Worm (Caenorhabditis elegans) whole organism, mixed stage, embryonic: Measurements from ENCODE around the gene srh-92.

Experiments used
- ceh-43 ChIP-seq: fragments of 200-800 bp; sonication (Bioruptor generic); optimal IDR thresholded peaks from 2 replicates; lab custom pipeline; 2018; ENCODE audit warnings: mild to moderate bottlenecking, missing genetic modification characterization, moderate library complexity, missing compliant biosample characterization
- elt-3 ChIP-seq: fragments of 150-350 bp; optimal IDR thresholded peaks from 2 replicates; lab custom pipeline; 2014; ENCODE audit warnings: missing biosample characterization, missing genetic modification characterization
- ham-2 ChIP-seq: fragments of 200-800 bp; sonication (Bioruptor generic); optimal IDR thresholded peaks from 2 replicates; lab custom pipeline; 2018; ENCODE audit warnings: mild to moderate bottlenecking, missing genetic modification characterization, missing compliant biosample characterization
- hlh-1 ChIP-seq: fragments of 150-350 bp; optimal IDR thresholded peaks from 2 replicates; lab custom pipeline; 2014; ENCODE audit warnings: missing biosample characterization, missing genetic modification reagents, missing genetic modification characterization
- lsy-2 ChIP-seq: fragments of 150-350 bp; optimal IDR thresholded peaks from 2 replicates; lab custom pipeline; 2014; ENCODE audit warnings: missing biosample characterization, missing genetic modification characterization
- mep-1 ChIP-seq: fragments of 150-350 bp; optimal IDR thresholded peaks from 2 replicates; lab custom pipeline; 2017; ENCODE audit warnings: missing biosample characterization, missing genetic modification reagents, missing genetic modification characterization, inconsistent platforms
- nhr-12 ChIP-seq: fragments of 150-350 bp; optimal IDR thresholded peaks from 2 replicates; lab custom pipeline; 2014; ENCODE audit warnings: missing biosample characterization, missing genetic modification characterization
- nhr-237 ChIP-seq: fragments of 150-350 bp; optimal IDR thresholded peaks from 2 replicates; lab custom pipeline; 2014; ENCODE audit warnings: missing biosample characterization, missing genetic modification characterization
- snpc-4 ChIP-seq: fragments of 150-350 bp; optimal IDR thresholded peaks from 2 replicates; lab custom pipeline; 2014; ENCODE audit warnings: missing biosample characterization, missing genetic modification characterization
- unc-62 ChIP-seq: fragments of 150-350 bp; optimal IDR thresholded peaks from 2 replicates; lab custom pipeline; 2014; ENCODE audit warnings: missing biosample characterization, missing genetic modification reagents, missing genetic modification characterization
- zip-8 ChIP-seq: fragments of 150-350 bp; optimal IDR thresholded peaks from 2 replicates; lab custom pipeline; 2014; ENCODE audit warnings: missing biosample characterization, missing genetic modification characterization
- ztf-11 ChIP-seq: fragments of 150-350 bp; optimal IDR thresholded peaks from 2 replicates; lab custom pipeline; 2014; ENCODE audit warnings: missing biosample characterization, missing genetic modification characterization

DNA sequence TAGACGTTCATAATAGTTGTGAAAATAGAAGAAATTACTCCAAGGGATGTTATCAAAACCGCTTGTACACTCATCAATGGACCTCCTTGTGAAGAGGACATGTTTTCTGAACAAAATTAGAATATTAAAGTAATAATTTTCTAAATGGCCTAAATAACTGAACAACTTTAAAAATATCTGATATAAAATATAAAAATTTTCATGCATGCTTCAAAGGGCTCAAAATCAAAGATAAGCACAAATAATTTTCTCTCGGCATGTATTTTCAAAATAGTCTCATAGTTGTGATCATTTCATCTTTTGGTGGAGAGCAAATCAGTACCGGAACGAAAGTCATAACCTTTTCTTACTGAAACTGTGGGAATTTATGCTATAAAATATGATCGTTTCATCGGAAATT lies 24.2 kb upstream of the srh-92 start, which contains the start of gene srbc-8:
- no peak for TF ChIP-seq nhr-237 (tag; lab: Kevin White, UChicago)
- TF ChIP-seq ceh-43 (GFP tag; lab: Kevin White, UChicago): no peak
- no peak for TF ChIP-seq hlh-1 (tag; lab: Kevin White, UChicago)
- no peak for TF ChIP-seq mep-1 (tag; lab: Kevin White, UChicago)
- no peak for TF ChIP-seq snpc-4 (tag; lab: Kevin White, UChicago)
- TF ChIP-seq unc-62 (GFP tag; lab: Kevin White, UChicago): no peak
- TF ChIP-seq zip-8: no peak
- TF ChIP-seq nhr-12 (tag; lab: Kevin White, UChicago): no peak
- TF ChIP-seq lsy-2 (tag; lab: Kevin White, UChicago): no peak
- TF ChIP-seq ham-2 (GFP tag; lab: Kevin White, UChicago): no peak
- TF ChIP-seq ztf-11: no peak
- TF ChIP-seq elt-3 (tag; lab: Kevin White, UChicago): no peak
